Fruit fly (Drosophila melanogaster) whole organism, embryonic: ENCODE measurements around the gene CG1640.

Experiments
- Abd-B ChIP-seq: fragments of 200-800 bp; sonication (Bioruptor generic); optimal IDR thresholded peaks from 2 replicates; lab custom pipeline; 2018; ENCODE audit warnings: missing biosample characterization, mild to moderate bottlenecking, missing genetic modification characterization, moderate library complexity
- CG10431 ChIP-seq: fragments of 200-800 bp; sonication (Bioruptor generic); optimal IDR thresholded peaks from 3 replicates; lab custom pipeline; 2018; ENCODE audit warnings: missing biosample characterization, mild to moderate bottlenecking, missing genetic modification characterization
- CG12104 ChIP-seq: fragments of 200-800 bp; sonication (Bioruptor generic); optimal IDR thresholded peaks from 3 replicates; lab custom pipeline; 2016; ENCODE audit warnings: missing biosample characterization, missing genetic modification characterization
- CG2712 ChIP-seq: fragments of 200-800 bp; optimal IDR thresholded peaks from 3 replicates; lab custom pipeline; 2019; ENCODE audit warnings: missing biosample characterization, mild to moderate bottlenecking, missing genetic modification characterization, moderate library complexity
- CG30403 ChIP-seq: fragments of 200-800 bp; sonication (Bioruptor generic); optimal IDR thresholded peaks from 3 replicates; lab custom pipeline; 2016; ENCODE audit warnings: missing biosample characterization, missing genetic modification characterization
- CG4424 ChIP-seq: fragments of 200-800 bp; sonication (Bioruptor generic); optimal IDR thresholded peaks from 3 replicates; lab custom pipeline; 2016; ENCODE audit warnings: missing biosample characterization, missing genetic modification characterization
- CG4854 ChIP-seq: fragments of 200-800 bp; sonication (Bioruptor generic); optimal IDR thresholded peaks from 2 replicates; lab custom pipeline; 2016; ENCODE audit warnings: missing biosample characterization, missing genetic modification characterization, inconsistent platforms
- CG6654 ChIP-seq: fragments of 200-800 bp; sonication (Bioruptor generic); optimal IDR thresholded peaks from 2 replicates; lab custom pipeline; 2017; ENCODE audit warnings: missing biosample characterization, mild to moderate bottlenecking, missing genetic modification characterization
- CG6791 ChIP-seq: fragments of 200-800 bp; sonication (Bioruptor generic); IDR thresholded peaks from 3 replicates; pipeline ENCODE4 v1.3.6; 2022; ENCODE audit warnings: missing biosample characterization, missing genetic modification characterization; ENCODE audit not compliant: partially characterized antibody
- CG7357 ChIP-seq: fragments of 200-800 bp; sonication (Bioruptor generic); IDR thresholded peaks from 3 replicates; pipeline ENCODE4 v1.3.6; 2022; ENCODE audit warnings: missing biosample characterization, missing genetic modification characterization
- CG8089 ChIP-seq: fragments of 200-800 bp; sonication (Bioruptor generic); optimal IDR thresholded peaks from 3 replicates; lab custom pipeline; 2016; ENCODE audit warnings: missing biosample characterization, missing genetic modification characterization
- CG8359 ChIP-seq: fragments of 200-800 bp; sonication (Bioruptor generic); optimal IDR thresholded peaks from 2 replicates; lab custom pipeline; 2017; ENCODE audit warnings: missing biosample characterization, mild to moderate bottlenecking, missing genetic modification characterization, borderline replicate concordance
- Camta ChIP-seq: fragments of 200-800 bp; sonication (Bioruptor generic); optimal IDR thresholded peaks from 2 replicates; lab custom pipeline; 2016; ENCODE audit warnings: missing biosample characterization, missing genetic modification characterization
- Deaf1 ChIP-seq: fragments of 200-800 bp; optimal IDR thresholded peaks from 3 replicates; lab custom pipeline; 2019; ENCODE audit warnings: missing biosample characterization, mild to moderate bottlenecking, missing genetic modification characterization, moderate library complexity
- Doc2 ChIP-seq: fragments of 200-800 bp; sonication (Bioruptor generic); IDR thresholded peaks from 2 replicates; pipeline ENCODE4 v1.3.6; 2022; ENCODE audit warnings: missing biosample characterization, missing genetic modification characterization
- Dp ChIP-seq: fragments of 200-800 bp; sonication (Bioruptor generic); optimal IDR thresholded peaks from 2 replicates; lab custom pipeline; 2018; ENCODE audit warnings: missing biosample characterization, mild to moderate bottlenecking, missing genetic modification characterization, moderate library complexity
- E2f2 ChIP-seq: fragments of 200-800 bp; sonication (Bioruptor generic); IDR thresholded peaks from 2 replicates; pipeline ENCODE4 v1.3.6; 2022; ENCODE audit warnings: missing biosample characterization, missing genetic modification characterization
- ERR ChIP-seq: fragments of 200-800 bp; sonication (Bioruptor generic); optimal IDR thresholded peaks from 2 replicates; lab custom pipeline; 2016; ENCODE audit warnings: missing biosample characterization, missing genetic modification characterization
- Fer3 ChIP-seq: fragments of 200-800 bp; sonication (Bioruptor generic); optimal IDR thresholded peaks from 2 replicates; lab custom pipeline; 2018; ENCODE audit warnings: missing biosample characterization, mild to moderate bottlenecking, missing genetic modification characterization, moderate library complexity
- HLH54F ChIP-seq: fragments of 200-800 bp; sonication (Bioruptor generic); optimal IDR thresholded peaks from 3 replicates; lab custom pipeline; 2016; ENCODE audit warnings: missing biosample characterization, missing genetic modification characterization
- Hand ChIP-seq: fragments of 200-800 bp; sonication (Bioruptor generic); optimal IDR thresholded peaks from 2 replicates; lab custom pipeline; 2017; ENCODE audit warnings: mild to moderate bottlenecking, missing biosample characterization, missing genetic modification reagents, missing genetic modification characterization
- Hr78 ChIP-seq, 2 experiments: fragments of 200-800 bp in 1 of 2; fragments of >200 bp in 1 of 2; sonication (Bioruptor generic) in 1 of 2; optimal IDR thresholded peaks; 2 replicates each; lab custom pipeline; 2017 to 2019; ENCODE audit warnings: missing biosample characterization in 2 of 2, missing genetic modification characterization in 2 of 2, mild to moderate bottlenecking in 1 of 2, moderate library complexity in 1 of 2
- Opbp ChIP-seq: fragments of 200-800 bp; sonication (Bioruptor generic); IDR thresholded peaks from 3 replicates; pipeline ENCODE4 v1.3.6; 2022; ENCODE audit warnings: missing biosample characterization, missing genetic modification characterization; ENCODE audit not compliant: partially characterized antibody
- Pdp1 ChIP-seq, 2 experiments: fragments of 200-800 bp; sonication (Bioruptor generic); optimal IDR thresholded peaks; 3 replicates each; lab custom pipeline; 2016; ENCODE audit warnings: missing biosample characterization in 2 of 2, missing genetic modification characterization in 2 of 2, mild to moderate bottlenecking in 1 of 2, moderate library complexity in 1 of 2
- Stat92E ChIP-seq, 3 experiments: fragments of >200 bp in 2 of 3; fragments of 200-800 bp in 1 of 3; sonication (Bioruptor generic) in 1 of 3; optimal IDR thresholded peaks; 2 replicates each; lab custom pipeline; 2017 to 2019; ENCODE audit warnings: missing biosample characterization in 3 of 3, missing genetic modification characterization in 3 of 3, mild to moderate bottlenecking in 1 of 3, moderate library complexity in 1 of 3
- ap ChIP-seq: fragments of 200-800 bp; sonication (Bioruptor generic); IDR thresholded peaks from 2 replicates; pipeline ENCODE4 v1.3.6; 2022; ENCODE audit warnings: missing biosample characterization, missing genetic modification characterization
- az2 ChIP-seq: fragments of 200-800 bp; sonication (Bioruptor generic); optimal IDR thresholded peaks from 3 replicates; lab custom pipeline; 2016; ENCODE audit warnings: missing biosample characterization, missing genetic modification characterization
- cato ChIP-seq: fragments of 200-800 bp; sonication (Bioruptor generic); optimal IDR thresholded peaks from 2 replicates; lab custom pipeline; 2016; ENCODE audit warnings: missing biosample characterization, missing genetic modification characterization, borderline replicate concordance
- chif ChIP-seq, 2 experiments: fragments of 200-800 bp; sonication (Bioruptor generic); optimal IDR thresholded peaks; 3 replicates each; lab custom pipeline; 2016; ENCODE audit warnings: missing biosample characterization in 2 of 2, missing genetic modification characterization in 2 of 2
- ems ChIP-seq: fragments of 200-800 bp; sonication (Bioruptor generic); optimal IDR thresholded peaks from 3 replicates; lab custom pipeline; 2016; ENCODE audit warnings: missing biosample characterization, missing genetic modification characterization
- fd3F ChIP-seq: fragments of 200-800 bp; sonication (Bioruptor generic); optimal IDR thresholded peaks from 2 replicates; lab custom pipeline; 2018; ENCODE audit warnings: missing biosample characterization, mild to moderate bottlenecking, missing genetic modification characterization, moderate library complexity
- fru ChIP-seq: fragments of >200 bp; optimal IDR thresholded peaks from 2 replicates; lab custom pipeline; 2017
- gfzf ChIP-seq: fragments of 200-800 bp; sonication (Bioruptor generic); optimal IDR thresholded peaks from 2 replicates; lab custom pipeline; 2016; ENCODE audit warnings: missing biosample characterization, mild to moderate bottlenecking, missing genetic modification characterization, moderate library complexity
- gsb-n ChIP-seq: fragments of 200-800 bp; sonication (Bioruptor generic); optimal IDR thresholded peaks from 3 replicates; lab custom pipeline; 2018; ENCODE audit warnings: missing biosample characterization, mild to moderate bottlenecking, missing genetic modification characterization
- hbn ChIP-seq: fragments of 200-800 bp; sonication (Bioruptor generic); IDR thresholded peaks from 2 replicates; pipeline ENCODE4 v1.3.6; 2022; ENCODE audit warnings: missing biosample characterization, missing genetic modification characterization; ENCODE audit not compliant: partially characterized antibody
- insv ChIP-seq, 2 experiments: fragments of 200-800 bp; sonication (Bioruptor generic); optimal IDR thresholded peaks; 3 replicates each; lab custom pipeline; 2016 to 2018; ENCODE audit warnings: missing biosample characterization in 2 of 2, missing genetic modification characterization in 2 of 2
- jing ChIP-seq: fragments of 200-800 bp; sonication (Bioruptor generic); optimal IDR thresholded peaks from 2 replicates; lab custom pipeline; 2018; ENCODE audit warnings: missing biosample characterization, mild to moderate bottlenecking, missing genetic modification characterization
- kay ChIP-seq: fragments of 200-800 bp; sonication (Bioruptor generic); optimal IDR thresholded peaks from 2 replicates; lab custom pipeline; 2016; ENCODE audit warnings: missing biosample characterization, missing genetic modification characterization
- odd ChIP-seq: fragments of 200-800 bp; sonication (Bioruptor generic); optimal IDR thresholded peaks from 2 replicates; lab custom pipeline; 2017; ENCODE audit warnings: missing biosample characterization, mild to moderate bottlenecking, missing genetic modification characterization
- psq ChIP-seq: fragments of 200-800 bp; sonication (Bioruptor generic); optimal IDR thresholded peaks from 2 replicates; lab custom pipeline; 2017; ENCODE audit warnings: missing biosample characterization, missing genetic modification characterization
- sc ChIP-seq, 3 experiments: fragments of >200 bp in 2 of 3; fragments of 200-800 bp in 1 of 3; sonication (Bioruptor generic) in 1 of 3; optimal IDR thresholded peaks; 2 replicates in 2 of 3; 3 replicates in 1 of 3; lab custom pipeline; 2017; ENCODE audit warnings: mild to moderate bottlenecking in 1 of 3, missing biosample characterization in 1 of 3, missing genetic modification characterization in 1 of 3, missing genetic modification reagents in 1 of 3
- scrt ChIP-seq: fragments of 200-800 bp; sonication (Bioruptor generic); optimal IDR thresholded peaks from 2 replicates; lab custom pipeline; 2018; ENCODE audit warnings: missing biosample characterization, mild to moderate bottlenecking, missing genetic modification characterization, moderate library complexity
- sd ChIP-seq: fragments of 200-800 bp; sonication (Bioruptor generic); optimal IDR thresholded peaks from 3 replicates; lab custom pipeline; 2018; ENCODE audit warnings: missing biosample characterization, mild to moderate bottlenecking, missing genetic modification characterization, moderate library complexity
- sr ChIP-seq: fragments of 200-800 bp; sonication (Bioruptor generic); IDR thresholded peaks from 3 replicates; pipeline ENCODE4 v1.3.6; 2022; ENCODE audit warnings: missing biosample characterization, missing genetic modification characterization
- sug ChIP-seq: fragments of 200-800 bp; optimal IDR thresholded peaks from 2 replicates; lab custom pipeline; 2019; ENCODE audit warnings: missing biosample characterization, mild to moderate bottlenecking, missing genetic modification characterization, moderate library complexity
- trh ChIP-seq: fragments of 200-800 bp; sonication (Bioruptor generic); optimal IDR thresholded peaks from 2 replicates; lab custom pipeline; 2016; ENCODE audit warnings: missing biosample characterization, missing genetic modification characterization
- usp ChIP-seq: fragments of >200 bp; optimal IDR thresholded peaks from 2 replicates; lab custom pipeline; 2017; ENCODE audit warnings: missing biosample characterization, missing genetic modification characterization
- wdn ChIP-seq: fragments of 200-800 bp; sonication (Bioruptor generic); IDR thresholded peaks from 2 replicates; pipeline ENCODE4 v1.3.6; 2022; ENCODE audit warnings: missing biosample characterization, missing genetic modification characterization
- wor ChIP-seq: fragments of 200-800 bp; sonication (Bioruptor generic); IDR thresholded peaks from 2 replicates; pipeline ENCODE4 v1.3.6; 2022; ENCODE audit warnings: missing biosample characterization, missing genetic modification characterization
- yki ChIP-seq: fragments of >200 bp; optimal IDR thresholded peaks from 3 replicates; lab custom pipeline; 2018

CG1640 gene

dm6 chrX:13368149-13368548, 2.3 kb upstream of the CG1640 start, which contains the start of gene dmrt11E (continued):
- TF ChIP-seq CG4424 (GFP tag; lab: Kevin White, UChicago) (peak; percentile 50), sc (optimal IDR thresholded peaks at IDR 0.05; lab: Kevin White, UChicago) (no peak), sc (GFP tag; optimal IDR thresholded peaks at IDR 0.05; lab: Kevin White, UChicago) (peak; percentile 48), Deaf1 (tag; lab: Kevin White, UChicago) (peak; percentile 56), gsb-n (tag; lab: Kevin White, UChicago) (peak; percentile 70), fru (lab: Kevin White, UChicago) (no peak), Hand (GFP tag; lab: Kevin White, UChicago) (no peak), ems (no peak), chif (GFP tag; optimal IDR thresholded peaks at IDR 0.05; lab: Kevin White, UChicago) (peak in 1 of 2 experiments; percentile 23), Doc2 (no peak), jing (GFP tag; lab: Kevin White, UChicago) (peak; percentile 44), Dp (GFP tag; lab: Kevin White, UChicago) (no peak), HLH54F (GFP tag; lab: Kevin White, UChicago) (no peak), az2 (GFP tag; lab: Kevin White, UChicago) (peak; percentile 55), hbn (no peak), insv (GFP tag; optimal IDR thresholded peaks at IDR 0.05; lab: Kevin White, UChicago) (no peak), CG6654 (GFP tag; lab: Kevin White, UChicago) (no peak), usp (GFP tag; lab: Kevin White, UChicago) (no peak), yki (no peak), Opbp (no peak), Abd-B (GFP tag; lab: Kevin White, UChicago) (peak; percentile 41), scrt (no peak), Stat92E (GFP tag; optimal IDR thresholded peaks at IDR 0.05; lab: Kevin White, UChicago) (no peak), kay (no peak), CG4854 (GFP tag; lab: Kevin White, UChicago) (no peak), CG10431 (GFP tag; lab: Kevin White, UChicago) (peak; percentile 37), wor (peak; percentile 44; the same call in 1 of the 2 replicates), CG2712 (tag; lab: Kevin White, UChicago) (peak; percentile 86), odd (GFP tag; lab: Kevin White, UChicago) (peak; percentile 21), ap (GFP tag; lab: Robert Waterston, UW) (0 out of 2 replicates have a peak, but pooled peaks have one; percentile 29), CG8359 (GFP tag; lab: Kevin White, UChicago) (peak; percentile 36), E2f2 (GFP tag; lab: Robert Waterston, UW) (0 out of 2 replicates have a peak, but pooled peaks have one; percentile 16), trh (GFP tag; lab: Kevin White, UChicago) (no peak), sr (no peak), ERR (no peak), Pdp1 (GFP tag; optimal IDR thresholded peaks at IDR 0.05; lab: Kevin White, UChicago) (no peak), gfzf (GFP tag; lab: Kevin White, UChicago) (no peak), Hr78 (GFP tag; optimal IDR thresholded peaks at IDR 0.05; lab: Kevin White, UChicago) (no peak), sug (tag; lab: Kevin White, UChicago) (no peak), fd3F (no peak), Fer3 (tag; lab: Kevin White, UChicago) (peak; percentile 36), CG7357 (GFP tag; lab: Robert Waterston, UW) (peak; percentile 41; the same call in 1 of the 3 replicates), CG8089 (no peak), sd (tag; lab: Kevin White, UChicago) (no peak), wdn (GFP tag; lab: Robert Waterston, UW) (no peak), cato (GFP tag; lab: Kevin White, UChicago) (no peak), Camta (no peak), CG30403 (GFP tag; lab: Kevin White, UChicago) (peak; percentile 41), CG6791 (GFP tag; lab: Robert Waterston, UW) (no peak), psq (GFP tag; lab: Kevin White, UChicago) (no peak), CG12104 (GFP tag; lab: Kevin White, UChicago) (peak; percentile 28)
